Worm (Caenorhabditis elegans): ENCODE results near the gene pigt-1.

- TF ChIP-seq lir-3 (tag; optimal IDR thresholded peaks at IDR 0.05; ENCODE audit: poor library complexity) (peak; percentile 50), lin-39 (tag; optimal IDR thresholded peaks at IDR 0.05) (no peak), nhr-12 (tag; optimal IDR thresholded peaks at IDR 0.05) (no peak), aha-1 (tag; optimal IDR thresholded peaks at IDR 0.05) (no peak), egl-27 (tag; optimal IDR thresholded peaks at IDR 0.05) (no peak)
These were observed 5.0 kb downstream of the pigt-1 start for ce11 chrV:10953471-10954155.

Data from whole organism, L1 larva.